Worm (Caenorhabditis elegans): ENCODE data around the gene Y37H2A.7.

DNA sequence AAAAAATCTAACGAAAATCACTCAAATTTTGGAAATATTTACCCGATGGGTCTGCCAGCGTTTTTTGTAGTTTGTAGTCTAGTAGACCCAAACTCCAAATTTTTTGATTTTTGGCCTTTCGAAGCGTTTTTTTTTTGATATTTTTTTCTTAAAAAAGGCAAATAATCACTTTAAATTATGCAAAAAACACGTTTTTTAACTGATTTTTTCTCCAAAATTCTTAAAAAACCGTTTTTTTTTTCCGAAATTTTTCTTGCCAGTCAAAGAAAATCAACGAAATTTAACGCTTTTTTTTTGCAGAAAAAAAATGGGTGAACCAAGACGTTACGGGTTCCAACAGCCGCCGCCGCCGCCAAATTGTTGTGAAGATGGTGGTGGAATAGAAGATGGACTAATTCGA, 26.3 kb downstream of the Y37H2A.7 start, which contains the start of gene Y37H2A.1:
- TF ChIP-seq flt-1 (GFP tag; IDR thresholded peaks at IDR 0.05) (no peak), med-1 (GFP tag; optimal IDR thresholded peaks at IDR 0.05; ENCODE audit: insufficient read depth) (no peak), tab-1 (GFP tag; IDR thresholded peaks at IDR 0.05) (no peak), ztf-29 (GFP tag; IDR thresholded peaks at IDR 0.05) (no peak), klf-2 (GFP tag; conservative IDR thresholded peaks at IDR 0.05) (no peak)

All from whole organism, midembryonic.